Worm (Caenorhabditis elegans): ENCODE measurements around the gene H12D21.5.

DNA sequence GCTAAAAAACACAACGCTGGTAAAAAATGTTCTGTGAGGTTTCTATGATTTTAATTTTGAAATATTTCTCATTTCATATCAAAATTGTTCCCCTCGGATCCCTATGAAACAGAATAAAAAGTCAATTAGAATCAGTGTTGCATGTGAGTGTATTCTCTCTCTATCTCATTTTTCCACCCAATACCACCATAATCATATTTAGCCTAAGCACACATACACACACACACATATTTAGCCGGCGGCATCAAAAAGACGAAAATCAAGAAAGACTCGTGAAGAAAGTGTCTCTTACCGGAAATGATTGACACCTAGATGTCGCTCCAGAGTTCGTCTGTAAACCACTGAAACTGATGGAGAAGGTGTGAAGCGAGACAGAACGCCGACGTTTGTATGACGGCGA is 39.5 kb upstream of the H12D21.5 start:
- TF ChIP-seq snpc-4 (tag; optimal IDR thresholded peaks at IDR 0.05) (no peak), nhr-237 (tag; optimal IDR thresholded peaks at IDR 0.05) (no peak), ztf-4 (tag; optimal IDR thresholded peaks at IDR 0.05) (no peak), elt-3 (tag; optimal IDR thresholded peaks at IDR 0.05) (no peak)
